Fruit fly (Drosophila melanogaster): Measurements from ENCODE around the gene Cad87A.
A peak's percentile ranks its signal among the peaks of the same experiment; 100 is the strongest.

Gene Cad87A

DNA sequence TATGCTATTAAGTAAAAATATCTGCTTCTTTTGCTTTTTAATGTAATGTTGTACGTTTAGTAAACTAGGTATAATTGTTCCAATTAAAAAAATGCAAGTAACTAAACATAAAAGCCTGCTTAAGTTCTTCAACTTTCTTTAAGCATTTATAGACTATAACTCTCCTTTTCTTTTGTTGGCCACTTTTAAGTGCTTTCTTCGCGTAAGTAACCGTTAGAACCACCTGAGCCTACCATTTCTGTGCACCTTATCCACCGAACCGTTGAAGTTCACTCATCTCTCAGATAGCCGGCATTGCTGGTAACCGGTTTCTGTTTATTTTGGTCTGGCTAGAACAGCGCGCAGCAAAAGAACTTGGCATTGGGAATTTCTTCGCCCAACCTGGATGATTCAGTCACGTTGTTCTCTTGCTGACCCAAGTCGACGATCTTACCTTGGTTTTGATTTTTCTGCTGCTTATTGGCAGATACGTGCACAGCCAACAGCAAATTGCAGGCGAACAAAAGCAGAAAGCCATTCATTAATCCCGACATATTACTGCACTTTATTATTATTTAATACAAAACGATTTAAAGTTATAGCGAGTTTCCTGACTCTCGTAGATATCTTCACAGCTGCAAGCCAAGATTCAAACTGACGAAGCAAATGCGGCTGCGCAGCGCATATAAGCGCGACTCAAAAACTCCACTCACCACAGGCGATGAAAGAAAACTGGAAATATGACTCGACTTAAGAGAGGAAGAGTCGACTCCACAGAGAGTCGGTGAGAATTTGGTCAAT is 27.8 kb upstream of the Cad87A start, which contains the start of gene CG10005 (continued):
- TF ChIP-seq CG18764 (GFP tag; optimal IDR thresholded peaks at IDR 0.05) (no peak), CG4360 (GFP tag; IDR thresholded peaks at IDR 0.05) (no peak), CG2199 (GFP tag; IDR thresholded peaks at IDR 0.05) (peak; percentile 18; the same call in 1 of the 3 replicates), CG10267 (tag; optimal IDR thresholded peaks at IDR 0.05) (no peak), CG13624 (GFP tag; optimal IDR thresholded peaks at IDR 0.05) (no peak), CrebB (tag; optimal IDR thresholded peaks at IDR 0.05) (no peak), ranshi (GFP tag; IDR thresholded peaks at IDR 0.05) (no peak), tup (GFP tag; optimal IDR thresholded peaks at IDR 0.05) (no peak), CG12659 (GFP tag; optimal IDR thresholded peaks at IDR 0.05) (no peak), unc-4 (GFP tag; IDR thresholded peaks at IDR 0.05; ENCODE audit: partially characterized antibody) (no peak), CG31224 (GFP tag; IDR thresholded peaks at IDR 0.05) (0 out of 2 replicates have a peak, but pooled peaks have one; percentile 6), CG31388 (GFP tag; optimal IDR thresholded peaks at IDR 0.05) (no peak), CG15269 (tag; optimal IDR thresholded peaks at IDR 0.05) (no peak), CG10565 (GFP tag; optimal IDR thresholded peaks at IDR 0.05) (no peak), sens (GFP tag) (peak; percentile 62), Lim3 (GFP tag; IDR thresholded peaks at IDR 0.05) (no peak), CG1233 (GFP tag; optimal IDR thresholded peaks at IDR 0.05) (no peak), CG14860 (GFP tag; IDR thresholded peaks at IDR 0.05; ENCODE audit: partially characterized antibody) (no peak), kay (GFP tag; optimal IDR thresholded peaks at IDR 0.05) (no peak), CG9932 (GFP tag; IDR thresholded peaks at IDR 0.05) (no peak), dmrt99B (tag; optimal IDR thresholded peaks at IDR 0.05) (no peak), rib (GFP tag; IDR thresholded peaks at IDR 0.05) (no peak), Six4 (GFP tag; optimal IDR thresholded peaks at IDR 0.05) (no peak), onecut (GFP tag; IDR thresholded peaks at IDR 0.05) (no peak), lbe (GFP tag; optimal IDR thresholded peaks at IDR 0.05) (no peak), Atf-2 (GFP tag; optimal IDR thresholded peaks at IDR 0.05) (no peak), ash1 (GFP tag; optimal IDR thresholded peaks at IDR 0.05) (no peak), PHDP (tag; optimal IDR thresholded peaks at IDR 0.05) (no peak), CG34224 (GFP tag; IDR thresholded peaks at IDR 0.05; ENCODE audit: partially characterized antibody) (no peak), Gsc (GFP tag; IDR thresholded peaks at IDR 0.05) (no peak), fd102C (GFP tag; optimal IDR thresholded peaks at IDR 0.05) (no peak), CG32772 (GFP tag; IDR thresholded peaks at IDR 0.05) (no peak), dimm (GFP tag; IDR thresholded peaks at IDR 0.05) (no peak), CG2202 (tag; optimal IDR thresholded peaks at IDR 0.05) (peak; percentile 7), kni (GFP tag; optimal IDR thresholded peaks at IDR 0.05) (peak; percentile 69), bbx (GFP tag; IDR thresholded peaks at IDR 0.05; ENCODE audit: partially characterized antibody) (no peak), z (GFP tag; IDR thresholded peaks at IDR 0.05) (peak; percentile 89), zf30C (GFP tag; optimal IDR thresholded peaks at IDR 0.05) (no peak), Med (GFP tag) (no peak), ato (GFP tag; IDR thresholded peaks at IDR 0.05; ENCODE audit: partially characterized antibody) (peak; percentile 29; the same call in 1 of the 2 replicates), CG30403 (GFP tag; optimal IDR thresholded peaks at IDR 0.05) (no peak), HHEX (GFP tag; optimal IDR thresholded peaks at IDR 0.05) (no peak), zen (tag; optimal IDR thresholded peaks at IDR 0.05) (no peak), h (optimal IDR thresholded peaks at IDR 0.05) (no peak), lab (GFP tag; optimal IDR thresholded peaks at IDR 0.05) (no peak), CG8944 (GFP tag; optimal IDR thresholded peaks at IDR 0.05) (no peak), CG33213 (GFP tag; optimal IDR thresholded peaks at IDR 0.05) (no peak), ac (GFP tag; optimal IDR thresholded peaks at IDR 0.05) (no peak), fd64A (GFP tag; optimal IDR thresholded peaks at IDR 0.05) (no peak), Mrtf (GFP tag; IDR thresholded peaks at IDR 0.05) (no peak)

Measured in whole organism, embryonic.